Fruit fly (Drosophila melanogaster) whole organism, embryonic: Measurements from ENCODE around the gene CG9316.
A peak's percentile ranks its signal among the peaks of the same experiment; 100 is the strongest.

Source experiments
- Atf3 ChIP-seq: fragments of 200-800 bp; sonication (Bioruptor generic); optimal IDR thresholded peaks from 3 replicates; lab custom pipeline; 2016; ENCODE audit warnings: missing biosample characterization, missing genetic modification characterization
- BEAF-32 ChIP-seq: fragments of 200-800 bp; sonication (Bioruptor generic); optimal IDR thresholded peaks from 3 replicates; lab custom pipeline; 2017; ENCODE audit warnings: missing biosample characterization, missing genetic modification characterization, mild to moderate bottlenecking, moderate library complexity, missing genetic modification reagents
- CG10431 ChIP-seq: fragments of 200-800 bp; sonication (Bioruptor generic); optimal IDR thresholded peaks from 3 replicates; lab custom pipeline; 2018; ENCODE audit warnings: missing biosample characterization, mild to moderate bottlenecking, missing genetic modification characterization
- CG11247 ChIP-seq: fragments of 200-800 bp; sonication (Bioruptor generic); IDR thresholded peaks from 2 replicates; pipeline ENCODE4 v1.3.6; 2022; ENCODE audit warnings: missing biosample characterization, missing genetic modification characterization
- CG12071 ChIP-seq: fragments of 200-800 bp; sonication (Bioruptor generic); optimal IDR thresholded peaks from 3 replicates; lab custom pipeline; 2018; ENCODE audit warnings: missing biosample characterization, mild to moderate bottlenecking, missing genetic modification characterization
- CG12155 ChIP-seq: fragments of 200-800 bp; sonication (Bioruptor generic); optimal IDR thresholded peaks from 3 replicates; lab custom pipeline; 2016; ENCODE audit warnings: missing biosample characterization, missing genetic modification characterization
- CG12659 ChIP-seq: fragments of 200-800 bp; sonication (Bioruptor generic); optimal IDR thresholded peaks from 3 replicates; lab custom pipeline; 2017; ENCODE audit warnings: mild to moderate bottlenecking, missing biosample characterization, missing genetic modification reagents, missing genetic modification characterization
- CG14667 ChIP-seq: fragments of 200-800 bp; sonication (Bioruptor generic); IDR thresholded peaks from 2 replicates; pipeline ENCODE4 v1.3.6; 2022; ENCODE audit warnings: missing biosample characterization, missing genetic modification characterization
- CG14710 ChIP-seq: fragments of 200-800 bp; sonication (Bioruptor generic); optimal IDR thresholded peaks from 3 replicates; lab custom pipeline; 2019; ENCODE audit warnings: missing biosample characterization, mild to moderate bottlenecking, missing genetic modification characterization, moderate library complexity
- CG15601 ChIP-seq: fragments of 200-800 bp; sonication (Bioruptor generic); optimal IDR thresholded peaks from 3 replicates; lab custom pipeline; 2019; ENCODE audit warnings: missing biosample characterization, mild to moderate bottlenecking, missing genetic modification characterization, moderate library complexity
- CG15696 ChIP-seq: fragments of 200-800 bp; sonication (Bioruptor generic); optimal IDR thresholded peaks from 2 replicates; lab custom pipeline; 2019; ENCODE audit warnings: missing biosample characterization, mild to moderate bottlenecking, missing genetic modification characterization, moderate library complexity
- CG17186 ChIP-seq: fragments of 200-800 bp; sonication (Bioruptor generic); optimal IDR thresholded peaks from 3 replicates; lab custom pipeline; 2017; ENCODE audit warnings: missing biosample characterization, missing genetic modification reagents, missing genetic modification characterization
- CG17829 ChIP-seq: fragments of 200-800 bp; optimal IDR thresholded peaks from 2 replicates; lab custom pipeline; 2019; ENCODE audit warnings: missing biosample characterization, mild to moderate bottlenecking, missing genetic modification characterization, moderate library complexity
- CG18262 ChIP-seq: fragments of 200-800 bp; optimal IDR thresholded peaks from 3 replicates; lab custom pipeline; 2019; ENCODE audit warnings: missing biosample characterization, mild to moderate bottlenecking, missing genetic modification characterization, moderate library complexity
- CG2712 ChIP-seq: fragments of 200-800 bp; optimal IDR thresholded peaks from 3 replicates; lab custom pipeline; 2019; ENCODE audit warnings: missing biosample characterization, mild to moderate bottlenecking, missing genetic modification characterization, moderate library complexity
- CG30403 ChIP-seq: fragments of 200-800 bp; sonication (Bioruptor generic); optimal IDR thresholded peaks from 3 replicates; lab custom pipeline; 2016; ENCODE audit warnings: missing biosample characterization, missing genetic modification characterization
- CG4617 ChIP-seq: fragments of 200-800 bp; sonication (Bioruptor generic); optimal IDR thresholded peaks from 3 replicates; lab custom pipeline; 2016; ENCODE audit warnings: missing biosample characterization, missing genetic modification characterization, borderline replicate concordance
- CG7271 ChIP-seq: fragments of 200-800 bp; sonication (Bioruptor generic); optimal IDR thresholded peaks from 2 replicates; lab custom pipeline; 2018; ENCODE audit warnings: missing biosample characterization, mild to moderate bottlenecking, missing genetic modification characterization, moderate library complexity
- CG8388 ChIP-seq: fragments of 200-800 bp; sonication (Bioruptor generic); optimal IDR thresholded peaks from 2 replicates; lab custom pipeline; 2019; ENCODE audit warnings: missing biosample characterization, mild to moderate bottlenecking, missing genetic modification characterization, moderate library complexity
- CG9797 ChIP-seq: fragments of 200-800 bp; sonication (Bioruptor generic); optimal IDR thresholded peaks from 3 replicates; lab custom pipeline; 2018; ENCODE audit warnings: missing biosample characterization, mild to moderate bottlenecking, missing genetic modification characterization
- Camta ChIP-seq: fragments of 200-800 bp; sonication (Bioruptor generic); optimal IDR thresholded peaks from 2 replicates; lab custom pipeline; 2016; ENCODE audit warnings: missing biosample characterization, missing genetic modification characterization
- CoRest ChIP-seq: fragments of 200-800 bp; sonication (Bioruptor generic); optimal IDR thresholded peaks from 3 replicates; lab custom pipeline; 2018; ENCODE audit warnings: missing biosample characterization, mild to moderate bottlenecking, missing genetic modification characterization, moderate library complexity
- Dad ChIP-seq: fragments of 200-800 bp; sonication (Bioruptor generic); optimal IDR thresholded peaks from 3 replicates; lab custom pipeline; 2016; ENCODE audit warnings: missing biosample characterization, missing genetic modification characterization
- Dip3 ChIP-seq: fragments of 200-800 bp; sonication (Bioruptor generic); optimal IDR thresholded peaks from 3 replicates; lab custom pipeline; 2016; ENCODE audit warnings: missing biosample characterization, missing genetic modification characterization
- HLH54F ChIP-seq: fragments of 200-800 bp; sonication (Bioruptor generic); optimal IDR thresholded peaks from 3 replicates; lab custom pipeline; 2016; ENCODE audit warnings: missing biosample characterization, missing genetic modification characterization
- HmgD ChIP-seq: fragments of 200-800 bp; sonication (Bioruptor generic); optimal IDR thresholded peaks from 3 replicates; lab custom pipeline; 2016; ENCODE audit warnings: missing biosample characterization, missing genetic modification characterization
- HmgZ ChIP-seq: fragments of 200-800 bp; sonication (Bioruptor generic); optimal IDR thresholded peaks from 2 replicates; lab custom pipeline; 2018; ENCODE audit warnings: missing biosample characterization, mild to moderate bottlenecking, missing genetic modification characterization
- MESR4 ChIP-seq: fragments of 200-800 bp; sonication (Bioruptor generic); optimal IDR thresholded peaks from 2 replicates; lab custom pipeline; 2018; ENCODE audit warnings: missing biosample characterization, mild to moderate bottlenecking, missing genetic modification characterization, moderate library complexity
- Med ChIP-seq: fragments of 200-800 bp; sonication (Bioruptor generic); peaks from one replicate; lab custom pipeline; 2016; ENCODE audit warnings: missing biosample characterization, missing genetic modification characterization, mild to moderate bottlenecking, inconsistent platforms, moderate library complexity
- NFAT ChIP-seq: fragments of 200-800 bp; sonication (Bioruptor generic); IDR thresholded peaks from 2 replicates; pipeline ENCODE4 v1.3.6; 2022; ENCODE audit warnings: missing biosample characterization, missing genetic modification characterization
- PHDP ChIP-seq: fragments of 200-800 bp; sonication (Bioruptor generic); optimal IDR thresholded peaks from 3 replicates; lab custom pipeline; 2018; ENCODE audit warnings: missing biosample characterization, mild to moderate bottlenecking, missing genetic modification characterization, moderate library complexity
- Ravus ChIP-seq: fragments of 200-800 bp; sonication (Bioruptor generic); IDR thresholded peaks from 2 replicates; pipeline ENCODE4 v1.3.6; 2022; ENCODE audit warnings: missing biosample characterization, missing genetic modification characterization
- Sry-δ ChIP-seq: fragments of 200-800 bp; sonication (Bioruptor generic); optimal IDR thresholded peaks from 2 replicates; lab custom pipeline; 2016; ENCODE audit warnings: missing biosample characterization, missing genetic modification characterization
- ab ChIP-seq: fragments of 200-800 bp; sonication (Bioruptor generic); optimal IDR thresholded peaks from 2 replicates; lab custom pipeline; 2016; ENCODE audit warnings: missing biosample characterization, missing genetic modification characterization
- az2 ChIP-seq: fragments of 200-800 bp; sonication (Bioruptor generic); optimal IDR thresholded peaks from 3 replicates; lab custom pipeline; 2016; ENCODE audit warnings: missing biosample characterization, missing genetic modification characterization
- crc ChIP-seq: fragments of 200-800 bp; sonication (Bioruptor generic); optimal IDR thresholded peaks from 2 replicates; lab custom pipeline; 2016; ENCODE audit warnings: missing biosample characterization, missing genetic modification characterization
- crol ChIP-seq: fragments of 200-800 bp; sonication (Bioruptor generic); IDR thresholded peaks from 2 replicates; pipeline ENCODE4 v1.3.6; 2022; ENCODE audit warnings: missing biosample characterization, missing genetic modification characterization
- crp ChIP-seq, 2 experiments: fragments of 200-800 bp; sonication (Bioruptor generic); optimal IDR thresholded peaks; 2 replicates in 1 of 2; 3 replicates in 1 of 2; lab custom pipeline; 2017; ENCODE audit warnings: missing biosample characterization in 2 of 2, missing genetic modification characterization in 2 of 2, mild to moderate bottlenecking in 1 of 2, moderate library complexity in 1 of 2
- disco-r ChIP-seq: fragments of 200-800 bp; sonication (Bioruptor generic); optimal IDR thresholded peaks from 2 replicates; lab custom pipeline; 2016; ENCODE audit warnings: missing biosample characterization, missing genetic modification characterization
- dysf ChIP-seq: fragments of 200-800 bp; sonication (Bioruptor generic); IDR thresholded peaks from 3 replicates; pipeline ENCODE4 v1.3.6; 2022; ENCODE audit warnings: missing biosample characterization, missing genetic modification characterization
- ewg ChIP-seq: fragments of 200-800 bp; sonication (Bioruptor generic); optimal IDR thresholded peaks from 3 replicates; lab custom pipeline; 2017; ENCODE audit warnings: mild to moderate bottlenecking, missing biosample characterization, missing genetic modification reagents, missing genetic modification characterization
- exex ChIP-seq: fragments of 200-800 bp; sonication (Bioruptor generic); optimal IDR thresholded peaks from 4 replicates; lab custom pipeline; 2018; ENCODE audit warnings: missing biosample characterization, mild to moderate bottlenecking, missing genetic modification characterization, moderate library complexity
- fd3F ChIP-seq: fragments of 200-800 bp; sonication (Bioruptor generic); optimal IDR thresholded peaks from 2 replicates; lab custom pipeline; 2018; ENCODE audit warnings: missing biosample characterization, mild to moderate bottlenecking, missing genetic modification characterization, moderate library complexity
- grn ChIP-seq: fragments of 200-800 bp; sonication (Bioruptor generic); optimal IDR thresholded peaks from 3 replicates; lab custom pipeline; 2017; ENCODE audit warnings: missing biosample characterization, missing genetic modification characterization
- jing ChIP-seq: fragments of 200-800 bp; sonication (Bioruptor generic); optimal IDR thresholded peaks from 2 replicates; lab custom pipeline; 2018; ENCODE audit warnings: missing biosample characterization, mild to moderate bottlenecking, missing genetic modification characterization
- kah ChIP-seq: fragments of 200-800 bp; sonication (Bioruptor generic); optimal IDR thresholded peaks from 2 replicates; lab custom pipeline; 2018; ENCODE audit warnings: missing biosample characterization, mild to moderate bottlenecking, missing genetic modification characterization
- mam ChIP-seq: fragments of 200-800 bp; sonication (Bioruptor generic); optimal IDR thresholded peaks from 3 replicates; lab custom pipeline; 2016; ENCODE audit warnings: missing biosample characterization, missing genetic modification characterization
- nmo ChIP-seq: fragments of 200-800 bp; sonication (Bioruptor generic); optimal IDR thresholded peaks from 2 replicates; lab custom pipeline; 2018; ENCODE audit warnings: missing biosample characterization, mild to moderate bottlenecking, missing genetic modification characterization, moderate library complexity
- tio ChIP-seq: fragments of 200-800 bp; sonication (Bioruptor generic); optimal IDR thresholded peaks from 2 replicates; lab custom pipeline; 2017; ENCODE audit warnings: missing biosample characterization, missing genetic modification characterization, inconsistent platforms
- vnd ChIP-seq: fragments of 200-800 bp; sonication (Bioruptor generic); IDR thresholded peaks from 3 replicates; pipeline ENCODE4 v1.3.6; 2022; ENCODE audit warnings: missing biosample characterization, missing genetic modification characterization; ENCODE audit not compliant: partially characterized antibody
- zfh2 ChIP-seq: fragments of 200-800 bp; sonication (Bioruptor generic); optimal IDR thresholded peaks from 2 replicates; lab custom pipeline; 2016; ENCODE audit warnings: missing biosample characterization, missing genetic modification characterization

The CG9316 gene

dm6 chr2L:20757808-20758187 lies 31.4 kb upstream of the CG9316 start, which contains the start of the genes Rhau and dia (continued):
- peak; percentile 61 for TF ChIP-seq CoRest (tag; lab: Kevin White, UChicago)
- TF ChIP-seq CG17829 (tag; lab: Kevin White, UChicago) = peak; percentile 47
- TF ChIP-seq Sry-δ (GFP tag; lab: Kevin White, UChicago) = peak; percentile 42
- peak; percentile 83 for TF ChIP-seq CG12659 (GFP tag; lab: Kevin White, UChicago)
- TF ChIP-seq crol = no peak
- TF ChIP-seq Ravus (GFP tag; lab: Robert Waterston, UW) = no peak
- TF ChIP-seq HLH54F (GFP tag; lab: Kevin White, UChicago) = peak; percentile 8
- TF ChIP-seq CG11247 (GFP tag; lab: Robert Waterston, UW) = no peak
- TF ChIP-seq CG14710 (tag; lab: Kevin White, UChicago) = peak; percentile 84
- peak; percentile 4 for TF ChIP-seq Dip3 (GFP tag; lab: Kevin White, UChicago)
- no peak for TF ChIP-seq ab (GFP tag; lab: Kevin White, UChicago)
- no peak for TF ChIP-seq Camta (GFP tag; lab: Kevin White, UChicago)
- TF ChIP-seq CG12155 (GFP tag; lab: Kevin White, UChicago) = peak; percentile 49
- peak; percentile 93 for TF ChIP-seq CG9797 (GFP tag; lab: Kevin White, UChicago)
- 0 out of 2 replicates have a peak, but pooled peaks have one; percentile 33 for TF ChIP-seq NFAT (GFP tag; lab: Robert Waterston, UW)
- TF ChIP-seq dysf (GFP tag; lab: Robert Waterston, UW) = no peak
- TF ChIP-seq fd3F (GFP tag; lab: Kevin White, UChicago) = peak; percentile 30
- TF ChIP-seq ewg (GFP tag; lab: Kevin White, UChicago) = peak; percentile 41
- peak; percentile 42 for TF ChIP-seq HmgD (GFP tag; lab: Kevin White, UChicago)
- TF ChIP-seq mam (GFP tag; lab: Kevin White, UChicago) = no peak
- TF ChIP-seq CG15696 = peak; percentile 28
- no peak for TF ChIP-seq disco-r
- peak; percentile 38 for TF ChIP-seq CG18262 (tag; lab: Kevin White, UChicago)
- no peak for TF ChIP-seq tio
- peak; percentile 21 for TF ChIP-seq exex
- peak; percentile 56 for TF ChIP-seq CG4617
- TF ChIP-seq kah (GFP tag; lab: Kevin White, UChicago) = no peak
- TF ChIP-seq vnd = no peak
- no peak for TF ChIP-seq crc (GFP tag; lab: Kevin White, UChicago)
- TF ChIP-seq az2 (GFP tag; lab: Kevin White, UChicago) = peak; percentile 14
- no peak for TF ChIP-seq jing (GFP tag; lab: Kevin White, UChicago)
- peak; percentile 61 for TF ChIP-seq CG10431 (GFP tag; lab: Kevin White, UChicago)
- peak; percentile 22 for TF ChIP-seq grn (GFP tag; lab: Kevin White, UChicago)
- TF ChIP-seq CG12071 = no peak
- peak in 1 of 2 experiments; percentile 26 for TF ChIP-seq crp (GFP tag; optimal IDR thresholded peaks at IDR 0.05; lab: Kevin White, UChicago)
- no peak for TF ChIP-seq Atf3 (GFP tag; lab: Kevin White, UChicago)
- TF ChIP-seq Med (GFP tag; lab: Kevin White, UChicago) = no peak
- peak; percentile 71 for TF ChIP-seq nmo (GFP tag; lab: Kevin White, UChicago)
- TF ChIP-seq Dad (GFP tag; lab: Kevin White, UChicago) = no peak
- no peak for TF ChIP-seq PHDP
- TF ChIP-seq HmgZ (tag; lab: Kevin White, UChicago) = peak; percentile 49
- TF ChIP-seq CG7271 (tag; lab: Kevin White, UChicago) = no peak
- peak; percentile 78 for TF ChIP-seq CG17186
- TF ChIP-seq zfh2 (GFP tag; lab: Kevin White, UChicago) = no peak
- peak; percentile 57 for TF ChIP-seq BEAF-32 (GFP tag; lab: Kevin White, UChicago)
- TF ChIP-seq CG8388 (GFP tag; lab: Kevin White, UChicago) = no peak
- TF ChIP-seq MESR4 (GFP tag; lab: Kevin White, UChicago) = no peak
- peak; percentile 60 for TF ChIP-seq CG2712 (tag; lab: Kevin White, UChicago)
- TF ChIP-seq CG14667 (GFP tag; lab: Robert Waterston, UW) = no peak
- TF ChIP-seq CG30403 = peak; percentile 43
- peak; percentile 62 for TF ChIP-seq CG15601
